Worm (Caenorhabditis elegans): ENCODE data around the gene T18D3.1.

T18D3.1 gene

DNA sequence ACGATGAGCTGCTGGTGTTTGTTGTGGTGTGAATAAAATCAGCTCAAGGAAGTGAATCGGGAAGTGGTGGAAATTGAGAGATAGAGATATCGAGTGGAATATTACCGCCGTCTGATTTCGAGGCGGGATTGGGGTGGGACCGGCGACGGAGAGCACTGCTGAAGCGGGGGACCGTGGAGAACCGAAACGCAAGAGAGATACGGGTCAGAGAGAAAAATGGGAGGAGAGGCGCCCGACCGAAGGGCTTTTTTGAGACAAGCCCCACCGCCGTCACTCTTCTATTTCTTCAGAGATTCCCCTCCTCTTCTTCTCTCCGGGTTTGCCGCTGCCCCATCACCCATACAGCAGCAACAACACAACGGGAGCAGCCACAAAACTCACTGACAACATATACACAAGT lies 48.5 kb upstream of the T18D3.1 start:
- no peak for TF ChIP-seq mdl-1 (tag; optimal IDR thresholded peaks at IDR 0.05)
- peak; percentile 83 for TF ChIP-seq set-16 (GFP tag; IDR thresholded peaks at IDR 0.05)
- TF ChIP-seq hmg-1.1 (GFP tag; IDR thresholded peaks at IDR 0.05), result 0 out of 2 replicates have a peak, but pooled peaks have one; percentile 12
- TF ChIP-seq ctbp-1 (GFP tag; IDR thresholded peaks at IDR 0.05), result 0 out of 2 replicates have a peak, but pooled peaks have one; percentile 23

- TF ChIP-seq ctbp-1 (GFP tag; IDR thresholded peaks at IDR 0.05) (no peak), attf-4 (tag; optimal IDR thresholded peaks at IDR 0.05) (no peak), unc-62 (GFP tag; optimal IDR thresholded peaks at IDR 0.05 in 1 of 2) (peak in 1 of 2 experiments; percentile 92), unc-62 (tag; optimal IDR thresholded peaks at IDR 0.05) (no peak), aha-1 (tag) (peak; percentile 21), vab-7 (GFP tag; IDR thresholded peaks at IDR 0.05) (no peak), lsy-2 (tag; optimal IDR thresholded peaks at IDR 0.05) (no peak)
These were observed 48.0 kb upstream of the T18D3.1 start for ce11 chrX:12406592-12406991.

ce11 chrX:12407297-12407696 lies 47.2 kb upstream of the T18D3.1 start:
- no peak for TF ChIP-seq sdz-12 (GFP tag; optimal IDR thresholded peaks at IDR 0.05)
- no peak for TF ChIP-seq ZK546.5 (tag; optimal IDR thresholded peaks at IDR 0.05)
- TF ChIP-seq spr-1 (tag; optimal IDR thresholded peaks at IDR 0.05), result no peak
- TF ChIP-seq Y5F2A.4 (GFP tag; optimal IDR thresholded peaks at IDR 0.05), result no peak
- no peak for TF ChIP-seq vab-7 (GFP tag; IDR thresholded peaks at IDR 0.05)
- TF ChIP-seq saeg-2 (GFP tag; IDR thresholded peaks at IDR 0.05), result 0 out of 2 replicates have a peak, but pooled peaks have one; percentile 18
- no peak for TF ChIP-seq jun-1 (tag; optimal IDR thresholded peaks at IDR 0.05)
- TF ChIP-seq nhr-25 (tag; optimal IDR thresholded peaks at IDR 0.05; ENCODE audit: borderline replicate concordance, insufficient read depth), result no peak
- no peak for TF ChIP-seq dve-1 (tag; optimal IDR thresholded peaks at IDR 0.05; ENCODE audit: insufficient read depth)
- no peak for TF ChIP-seq aly-2 (tag; optimal IDR thresholded peaks at IDR 0.05)
- TF ChIP-seq F37D6.2 (tag; optimal IDR thresholded peaks at IDR 0.05), result peak; percentile 8
- TF ChIP-seq aha-1 (tag), result peak; percentile 52
- no peak for TF ChIP-seq nhr-102 (tag; optimal IDR thresholded peaks at IDR 0.05)
- peak; percentile 94 for TF ChIP-seq fkh-10 (GFP tag; optimal IDR thresholded peaks at IDR 0.05)
- TF ChIP-seq ces-1 (GFP tag; optimal IDR thresholded peaks at IDR 0.05), result peak; percentile 87
- TF ChIP-seq dpl-1 (GFP tag; optimal IDR thresholded peaks at IDR 0.05), result no peak
- TF ChIP-seq madf-5 (GFP tag; IDR thresholded peaks at IDR 0.05), result no peak
- no peak for TF ChIP-seq lin-29 (GFP tag; IDR thresholded peaks at IDR 0.05)
- TF ChIP-seq nhr-48 (tag; optimal IDR thresholded peaks at IDR 0.05), result no peak
- peak; percentile 51; the same call in 1 of the 2 replicates for TF ChIP-seq ctbp-1 (GFP tag; IDR thresholded peaks at IDR 0.05)

ce11 chrX:12413941-12414340 lies 40.6 kb upstream of the T18D3.1 start, which contains the start of gene lin-2:
lin-2 (minus strand) TSS chrX:12414041.
- no peak for TF ChIP-seq F26F4.8 (GFP tag; conservative IDR thresholded peaks at IDR 0.05)
- TF ChIP-seq pqm-1 (tag; optimal IDR thresholded peaks at IDR 0.05), result peak; percentile 27

- TF ChIP-seq daf-16 (GFP tag; optimal IDR thresholded peaks at IDR 0.05) (peak in 1 of 2 experiments; percentile 51), daf-16 (tag; optimal IDR thresholded peaks at IDR 0.05) (no peak), Y48G9A.11 (GFP tag; IDR thresholded peaks at IDR 0.05) (no peak), pqm-1 (tag; optimal IDR thresholded peaks at IDR 0.05) (no peak), zfp-3 (GFP tag; conservative IDR thresholded peaks at IDR 0.05) (no peak), php-3 (GFP tag; IDR thresholded peaks at IDR 0.05) (no peak), duxl-1 (tag; optimal IDR thresholded peaks at IDR 0.05; ENCODE audit: poor library complexity) (no peak)
These were observed 38.7 kb upstream of the T18D3.1 start for ce11 chrX:12415832-12416231.

All from whole organism, L4 larva.